Fruit fly (Drosophila melanogaster) whole organism, wandering third instar larva: ENCODE data around the gene Agpat1.

Source experiments
- Abd-B ChIP-seq: fragments of >200 bp; optimal IDR thresholded peaks from 2 replicates; lab custom pipeline; 2017; ENCODE audit warnings: missing biosample characterization, missing genetic modification characterization
- CG32264 ChIP-seq: fragments of 200-800 bp; sonication (Bioruptor generic); optimal IDR thresholded peaks from 2 replicates; lab custom pipeline; 2016; ENCODE audit warnings: missing biosample characterization, missing genetic modification characterization
- CG9705 ChIP-seq: fragments of 200-800 bp; sonication (Bioruptor generic); optimal IDR thresholded peaks from 2 replicates; lab custom pipeline; 2018; ENCODE audit warnings: missing biosample characterization, mild to moderate bottlenecking, missing genetic modification characterization
- CrebA ChIP-seq: fragments of 200-800 bp; sonication (Bioruptor generic); optimal IDR thresholded peaks from 2 replicates; lab custom pipeline; 2016; ENCODE audit warnings: missing biosample characterization, mild to moderate bottlenecking, missing genetic modification characterization, borderline replicate concordance
- Dfd ChIP-seq: fragments of >200 bp; optimal IDR thresholded peaks from 2 replicates; lab custom pipeline; 2017; ENCODE audit warnings: missing biosample characterization, missing genetic modification characterization
- Dif ChIP-seq: fragments of 200-275, 200-300 bp; sonication (Bioruptor generic); optimal IDR thresholded peaks from 2 replicates; lab custom pipeline; 2018; ENCODE audit warnings: missing biosample characterization, missing genetic modification characterization; ENCODE audit not compliant: partially characterized antibody
- GATAd ChIP-seq: sonication (Bioruptor generic); optimal IDR thresholded peaks from 2 replicates; lab custom pipeline; 2016; ENCODE audit warnings: missing biosample characterization, missing genetic modification characterization
- HLH106 ChIP-seq: fragments of 200-800 bp; optimal IDR thresholded peaks from 3 replicates; lab custom pipeline; 2019; ENCODE audit warnings: missing biosample characterization, mild to moderate bottlenecking, missing genetic modification characterization, moderate library complexity
- Hnf4 ChIP-seq: fragments of 200-800 bp; sonication (Bioruptor generic); optimal IDR thresholded peaks from 2 replicates; lab custom pipeline; 2016; ENCODE audit warnings: missing biosample characterization, mild to moderate bottlenecking, missing genetic modification characterization
- Hr78 ChIP-seq: fragments of >200 bp; optimal IDR thresholded peaks from 2 replicates; lab custom pipeline; 2017; ENCODE audit warnings: missing biosample characterization, missing genetic modification characterization
- Hr83 ChIP-seq: fragments of 200-300 bp; sonication (Bioruptor generic); optimal IDR thresholded peaks from 2 replicates; lab custom pipeline; 2016; ENCODE audit warnings: missing biosample characterization, mild to moderate bottlenecking, missing genetic modification characterization, moderate library complexity; ENCODE audit not compliant: poor library complexity, severe bottlenecking
- Jra ChIP-seq: sonication (Bioruptor generic); optimal IDR thresholded peaks from 2 replicates; lab custom pipeline; 2016; ENCODE audit warnings: missing biosample characterization, missing genetic modification characterization
- Mio ChIP-seq: sonication (Bioruptor generic); optimal IDR thresholded peaks from 2 replicates; lab custom pipeline; 2016; ENCODE audit warnings: missing biosample characterization, missing genetic modification characterization
- Myc ChIP-seq: fragments of >200 bp; optimal IDR thresholded peaks from 2 replicates; lab custom pipeline; 2017
- N ChIP-seq: fragments of >200 bp; optimal IDR thresholded peaks from 2 replicates; lab custom pipeline; 2018; ENCODE audit warnings: missing biosample characterization, missing external identifiers, missing genetic modification characterization
- OdsH ChIP-seq: fragments of 200-800 bp; sonication (Bioruptor generic); optimal IDR thresholded peaks from 2 replicates; lab custom pipeline; 2016; ENCODE audit warnings: missing biosample characterization, mild to moderate bottlenecking, missing genetic modification characterization
- Rel ChIP-seq, 2 experiments: fragments of 200-800 bp; sonication (Bioruptor generic) in 1 of 2; optimal IDR thresholded peaks; 2 replicates in 1 of 2; 3 replicates in 1 of 2; lab custom pipeline; 2016 to 2019; ENCODE audit warnings: mild to moderate bottlenecking in 2 of 2, missing biosample characterization in 2 of 2, missing genetic modification characterization in 2 of 2, moderate library complexity in 1 of 2
- Sp1 ChIP-seq: fragments of 200-800 bp; sonication (Bioruptor generic); optimal IDR thresholded peaks from 3 replicates; lab custom pipeline; 2019; ENCODE audit warnings: missing biosample characterization, mild to moderate bottlenecking, missing genetic modification characterization, moderate library complexity
- Vsx2 ChIP-seq: fragments of 200-300, 225-300 bp; sonication (Bioruptor generic); optimal IDR thresholded peaks from 2 replicates; lab custom pipeline; 2018; ENCODE audit warnings: missing biosample characterization, missing genetic modification characterization; ENCODE audit not compliant: partially characterized antibody
- br ChIP-seq: fragments of 200-800 bp; sonication (Bioruptor generic); optimal IDR thresholded peaks from 2 replicates; lab custom pipeline; 2016; ENCODE audit warnings: missing biosample characterization, missing genetic modification characterization
- brk ChIP-seq: fragments of 200-800 bp; sonication (Bioruptor generic); optimal IDR thresholded peaks from 2 replicates; lab custom pipeline; 2016; ENCODE audit warnings: missing biosample characterization, mild to moderate bottlenecking, missing genetic modification characterization
- dl ChIP-seq, 2 experiments: fragments of 175-275, 200-275 bp in 1 of 2; fragments of 200-275 bp in 1 of 2; sonication (Bioruptor generic); optimal IDR thresholded peaks; lab custom pipeline; 2018; ENCODE audit warnings: mild to moderate bottlenecking in 2 of 2, missing biosample characterization in 2 of 2, missing genetic modification characterization in 2 of 2, moderate library complexity in 2 of 2; ENCODE audit not compliant: partially characterized antibody in 2 of 2, insufficient read depth in 1 of 2
- dmrt93B ChIP-seq: fragments of 200-800 bp; sonication (Bioruptor generic); optimal IDR thresholded peaks from 2 replicates; lab custom pipeline; 2018; ENCODE audit warnings: missing biosample characterization, mild to moderate bottlenecking, missing genetic modification characterization
- dsf ChIP-seq: sonication (Bioruptor generic); optimal IDR thresholded peaks from 2 replicates; lab custom pipeline; 2016; ENCODE audit warnings: missing biosample characterization, missing genetic modification characterization, borderline replicate concordance
- ey ChIP-seq: fragments of 200-800 bp; sonication (Bioruptor generic); optimal IDR thresholded peaks from 2 replicates; lab custom pipeline; 2016; ENCODE audit warnings: missing biosample characterization, missing genetic modification characterization
- foxo ChIP-seq, 2 experiments: fragments of 200-800 bp; sonication (Bioruptor generic); optimal IDR thresholded peaks; 2 replicates in 1 of 2; 3 replicates in 1 of 2; lab custom pipeline; 2016 to 2017; ENCODE audit warnings: missing biosample characterization in 2 of 2, missing genetic modification characterization in 2 of 2
- fru ChIP-seq: fragments of 200-800 bp; sonication (Bioruptor generic); optimal IDR thresholded peaks from 3 replicates; lab custom pipeline; 2016; ENCODE audit warnings: missing biosample characterization, mild to moderate bottlenecking, missing genetic modification characterization
- h ChIP-seq: fragments of 200-800 bp; sonication (Bioruptor generic); optimal IDR thresholded peaks from 3 replicates; lab custom pipeline; 2016; ENCODE audit warnings: missing biosample characterization, mild to moderate bottlenecking, missing genetic modification characterization
- pan ChIP-seq: fragments of >200 bp; optimal IDR thresholded peaks from 2 replicates; lab custom pipeline; 2017
- psq ChIP-seq: fragments of 200-800 bp; sonication (Bioruptor generic); optimal IDR thresholded peaks from 3 replicates; lab custom pipeline; 2017; ENCODE audit warnings: missing biosample characterization, mild to moderate bottlenecking, missing genetic modification characterization, moderate library complexity
- rgr ChIP-seq: fragments of 200-800 bp; sonication (Bioruptor generic); optimal IDR thresholded peaks from 3 replicates; lab custom pipeline; 2016; ENCODE audit warnings: missing biosample characterization, mild to moderate bottlenecking, missing genetic modification characterization
- sage ChIP-seq: fragments of 200-800 bp; sonication (Bioruptor generic); optimal IDR thresholded peaks from 2 replicates; lab custom pipeline; 2016; ENCODE audit warnings: missing biosample characterization, mild to moderate bottlenecking, missing genetic modification characterization
- sv ChIP-seq: fragments of 200-800 bp; sonication (Bioruptor generic); optimal IDR thresholded peaks from 3 replicates; lab custom pipeline; 2016; ENCODE audit warnings: missing biosample characterization, missing genetic modification characterization
- tai ChIP-seq: sonication (Bioruptor generic); optimal IDR thresholded peaks from 2 replicates; lab custom pipeline; 2016; ENCODE audit warnings: missing biosample characterization, missing genetic modification characterization
- usp ChIP-seq: fragments of >200 bp; optimal IDR thresholded peaks from 2 replicates; lab custom pipeline; 2017; ENCODE audit warnings: missing biosample characterization, missing genetic modification characterization
- woc ChIP-seq: sonication (Bioruptor generic); optimal IDR thresholded peaks from 2 replicates; lab custom pipeline; 2016; ENCODE audit warnings: missing biosample characterization, mild to moderate bottlenecking, missing genetic modification characterization

The Agpat1 gene

dm6 chrX:12765076-12765475, at the start of gene Agpat1:
Agpat1 (plus strand) TSS chrX:12765266.
- TF ChIP-seq pan (lab: Kevin White, UChicago) (no peak), HLH106 (tag; lab: Kevin White, UChicago) (no peak), Mio (GFP tag; lab: Kevin White, UChicago) (no peak), foxo (GFP tag; optimal IDR thresholded peaks at IDR 0.05; lab: Kevin White, UChicago) (no peak), dsf (GFP tag; lab: Kevin White, UChicago) (no peak), CG32264 (GFP tag; lab: Kevin White, UChicago) (no peak), Hr83 (no peak), br (no peak), Hnf4 (GFP tag; lab: Kevin White, UChicago) (no peak), OdsH (no peak), psq (GFP tag; lab: Kevin White, UChicago) (no peak), ey (GFP tag; lab: Kevin White, UChicago) (no peak), Vsx2 (GFP tag; lab: Kevin White, UChicago) (no peak), GATAd (GFP tag; lab: Kevin White, UChicago) (no peak), woc (GFP tag; lab: Kevin White, UChicago) (no peak), Rel (GFP tag; optimal IDR thresholded peaks at IDR 0.05; lab: Kevin White, UChicago) (no peak), Rel (tag; optimal IDR thresholded peaks at IDR 0.05; lab: Kevin White, UChicago) (no peak), fru (GFP tag; lab: Kevin White, UChicago) (no peak)

- TF ChIP-seq CG32264 (GFP tag; lab: Kevin White, UChicago) (no peak), CrebA (GFP tag; lab: Kevin White, UChicago) (no peak), dsf (GFP tag; lab: Kevin White, UChicago) (no peak), Hr78 (GFP tag; lab: Kevin White, UChicago) (no peak), fru (GFP tag; lab: Kevin White, UChicago) (no peak), N (GFP tag; lab: Kevin White, UChicago) (no peak), Rel (GFP tag; optimal IDR thresholded peaks at IDR 0.05; lab: Kevin White, UChicago) (no peak), Rel (tag; optimal IDR thresholded peaks at IDR 0.05; lab: Kevin White, UChicago) (no peak), dmrt93B (GFP tag; lab: Kevin White, UChicago) (no peak), CG9705 (GFP tag; lab: Kevin White, UChicago) (no peak), OdsH (no peak), sv (no peak), usp (no peak), sage (GFP tag; lab: Kevin White, UChicago) (no peak)
- TF ChIP-seq, all 38 proteins: peak for 0
These were observed 46.4 kb upstream of the Agpat1 start for dm6 chrX:12718625-12719024.

DNA sequence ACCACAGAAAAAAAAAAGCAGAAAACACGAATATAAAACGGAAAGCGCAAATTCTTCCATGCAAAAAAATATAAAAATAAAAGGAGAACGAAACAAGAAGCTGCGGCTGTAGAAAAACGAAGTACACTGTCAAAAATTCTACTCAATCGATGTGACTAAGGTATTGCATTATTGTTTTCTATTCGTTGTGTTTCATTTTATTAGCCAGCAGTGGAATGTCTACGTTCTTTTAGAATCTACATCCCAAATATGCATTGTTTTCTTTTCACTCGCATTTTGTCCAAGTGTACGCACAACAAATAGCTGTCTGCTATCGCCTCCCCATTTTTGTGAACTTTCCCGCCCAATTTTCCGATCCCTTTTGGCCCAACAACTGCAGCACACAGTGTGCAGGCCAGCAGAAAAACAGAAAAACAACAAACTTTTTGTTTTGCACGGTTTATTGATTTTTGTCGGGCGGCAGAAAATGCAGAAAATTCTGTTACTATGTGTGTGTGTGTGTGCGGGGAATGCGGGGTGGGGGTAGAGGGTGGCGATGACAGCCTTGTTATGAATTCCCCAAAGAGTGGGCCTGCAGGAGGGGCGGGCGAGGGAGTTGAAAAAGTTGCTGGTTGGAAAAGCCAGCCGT, 45.8 kb upstream of the Agpat1 start:
- no peak for TF ChIP-seq CrebA (GFP tag; lab: Kevin White, UChicago)
- peak in 1 of 2 experiments; percentile 86 for TF ChIP-seq foxo (GFP tag; optimal IDR thresholded peaks at IDR 0.05; lab: Kevin White, UChicago)
- peak; percentile 66 for TF ChIP-seq HLH106 (tag; lab: Kevin White, UChicago)
- no peak for TF ChIP-seq Mio (GFP tag; lab: Kevin White, UChicago)
- peak; percentile 53 for TF ChIP-seq sv
- TF ChIP-seq pan (lab: Kevin White, UChicago) = no peak
- no peak for TF ChIP-seq Abd-B
- peak; percentile 57 for TF ChIP-seq sage (GFP tag; lab: Kevin White, UChicago)
- TF ChIP-seq Hnf4 (GFP tag; lab: Kevin White, UChicago) = peak; percentile 68
- peak; percentile 9 for TF ChIP-seq tai (GFP tag; lab: Kevin White, UChicago)
- TF ChIP-seq woc (GFP tag; lab: Kevin White, UChicago) = peak; percentile 43
- TF ChIP-seq dsf (GFP tag; lab: Kevin White, UChicago) = no peak
- TF ChIP-seq N (GFP tag; lab: Kevin White, UChicago) = no peak
- peak; percentile 79 for TF ChIP-seq rgr
- TF ChIP-seq Dif (GFP tag; lab: Kevin White, UChicago) = no peak
- peak; percentile 75 for TF ChIP-seq br
- peak; percentile 50 for TF ChIP-seq brk (GFP tag; lab: Kevin White, UChicago)
- peak; percentile 85 for TF ChIP-seq h
- peak; percentile 67 for TF ChIP-seq Sp1 (GFP tag; lab: Kevin White, UChicago)
- TF ChIP-seq fru (GFP tag; lab: Kevin White, UChicago) = peak; percentile 83
- TF ChIP-seq dl (GFP tag; optimal IDR thresholded peaks at IDR 0.05; lab: Kevin White, UChicago; ENCODE audit: insufficient read depth in 1 of 2, partially characterized antibody in 2 of 2) = no peak
- no peak for TF ChIP-seq Dfd (GFP tag; lab: Kevin White, UChicago)
- no peak for TF ChIP-seq Myc (lab: Kevin White, UChicago)
- peak; percentile 70 for TF ChIP-seq psq (GFP tag; lab: Kevin White, UChicago)
- no peak for TF ChIP-seq Jra
- TF ChIP-seq usp = no peak
- peak; percentile 63 for TF ChIP-seq OdsH
- no peak for TF ChIP-seq GATAd (GFP tag; lab: Kevin White, UChicago)
- peak; percentile 11 for TF ChIP-seq CG32264 (GFP tag; lab: Kevin White, UChicago)
- TF ChIP-seq dmrt93B (GFP tag; lab: Kevin White, UChicago) = peak; percentile 62
- TF ChIP-seq Hr83 = no peak
- TF ChIP-seq ey (GFP tag; lab: Kevin White, UChicago) = peak; percentile 84
- no peak for TF ChIP-seq CG9705 (GFP tag; lab: Kevin White, UChicago)
